Worm (Caenorhabditis elegans): ENCODE measurements around the gene Y47D3A.14.
A peak's percentile ranks its signal among the peaks of the same experiment; 100 is the strongest.

Gene Y47D3A.14

ce11 chrIII:11195140-11195539 lies 41.5 kb downstream of the Y47D3A.14 start, which contains the start of gene tra-1:
TSS of gene tra-1 (minus strand) at chrIII:11195201.
- TF ChIP-seq aha-1 (tag) (peak; percentile 83), T20F7.1 (GFP tag; optimal IDR thresholded peaks at IDR 0.05) (no peak)

ce11 chrIII:11194123-11194522 lies 42.5 kb downstream of the Y47D3A.14 start:
- TF ChIP-seq daf-8 (GFP tag; IDR thresholded peaks at IDR 0.05): no peak
- peak; percentile 19 for TF ChIP-seq aha-1 (tag)
- TF ChIP-seq F44E2.7 (GFP tag; IDR thresholded peaks at IDR 0.05): peak; percentile 6; the same call in 1 of the 2 replicates

ce11 chrIII:11193251-11193650 lies 43.4 kb downstream of the Y47D3A.14 start:
- no peak for TF ChIP-seq skn-1 (tag; optimal IDR thresholded peaks at IDR 0.05)
- 0 out of 2 replicates have a peak, but pooled peaks have one; percentile 7 for TF ChIP-seq pha-4 (GFP tag; IDR thresholded peaks at IDR 0.05)
- no peak for TF ChIP-seq pha-4 (tag; optimal IDR thresholded peaks at IDR 0.05)
- peak; percentile 47 for TF ChIP-seq nhr-28 (tag; optimal IDR thresholded peaks at IDR 0.05)
- peak; percentile 31 for TF ChIP-seq hlh-11 (tag; optimal IDR thresholded peaks at IDR 0.05)
- no peak for TF ChIP-seq daf-16 (GFP tag; optimal IDR thresholded peaks at IDR 0.05)
- TF ChIP-seq daf-16 (tag; optimal IDR thresholded peaks at IDR 0.05): peak; percentile 72
- 0 out of 2 replicates have a peak, but pooled peaks have one; percentile 27 for TF ChIP-seq tra-1 (GFP tag; IDR thresholded peaks at IDR 0.05)
- no peak for TF ChIP-seq ces-1 (GFP tag; optimal IDR thresholded peaks at IDR 0.05)
- TF ChIP-seq pqm-1 (tag; optimal IDR thresholded peaks at IDR 0.05): peak; percentile 29
- TF ChIP-seq mes-2 (tag; optimal IDR thresholded peaks at IDR 0.05; ENCODE audit: poor library complexity, severe bottlenecking): peak; percentile 16
- no peak for TF ChIP-seq cey-2 (tag; optimal IDR thresholded peaks at IDR 0.05; ENCODE audit: borderline replicate concordance, insufficient read depth)
- no peak for TF ChIP-seq unc-62 (GFP tag; optimal IDR thresholded peaks at IDR 0.05 in 1 of 2)
- no peak for TF ChIP-seq unc-62 (tag; optimal IDR thresholded peaks at IDR 0.05)
- peak; percentile 55 for TF ChIP-seq dve-1 (tag; optimal IDR thresholded peaks at IDR 0.05; ENCODE audit: insufficient read depth)

ce11 chrIII:11188132-11188531 lies 48.5 kb downstream of the Y47D3A.14 start:
- TF ChIP-seq nhr-28 (tag; optimal IDR thresholded peaks at IDR 0.05) (peak; percentile 16), T20F7.1 (GFP tag; optimal IDR thresholded peaks at IDR 0.05) (no peak), spr-1 (tag; optimal IDR thresholded peaks at IDR 0.05) (no peak), duxl-1 (tag; optimal IDR thresholded peaks at IDR 0.05; ENCODE audit: poor library complexity) (no peak), pqm-1 (tag; optimal IDR thresholded peaks at IDR 0.05) (peak; percentile 48), set-16 (GFP tag; IDR thresholded peaks at IDR 0.05) (0 out of 2 replicates have a peak, but pooled peaks have one; percentile 12), mxl-3 (GFP tag; optimal IDR thresholded peaks at IDR 0.05) (no peak), tra-1 (GFP tag; IDR thresholded peaks at IDR 0.05) (peak; percentile 56; the same call in 1 of the 2 replicates), daf-16 (GFP tag; optimal IDR thresholded peaks at IDR 0.05) (no peak), daf-16 (tag; optimal IDR thresholded peaks at IDR 0.05) (peak; percentile 7), dmd-6 (GFP tag; IDR thresholded peaks at IDR 0.05) (peak; percentile 31; the same call in 1 of the 2 replicates), ama-1 (optimal IDR thresholded peaks at IDR 0.05) (no peak), skn-1 (tag; optimal IDR thresholded peaks at IDR 0.05) (no peak), unc-62 (GFP tag; optimal IDR thresholded peaks at IDR 0.05 in 1 of 2) (peak in 1 of 2 experiments; percentile 25), unc-62 (tag; optimal IDR thresholded peaks at IDR 0.05) (no peak), hmg-1.1 (GFP tag; IDR thresholded peaks at IDR 0.05) (no peak), lin-1 (GFP tag; IDR thresholded peaks at IDR 0.05) (peak; percentile 21; the same call in 1 of the 2 replicates), nhr-11 (tag; optimal IDR thresholded peaks at IDR 0.05) (no peak), dve-1 (tag; optimal IDR thresholded peaks at IDR 0.05; ENCODE audit: insufficient read depth) (no peak)
